Worm (Caenorhabditis elegans) whole organism, L4 larva: ENCODE results near the gene col-68.

ENCODE experiments used
- F44E2.7 ChIP-seq: fragments of 200-800 bp; sonication (Bioruptor generic); IDR thresholded peaks from 2 replicates; pipeline ENCODE4 v2.1.2; 2022; ENCODE audit warnings: missing genetic modification characterization, missing compliant biosample characterization
- T26A8.4 ChIP-seq: fragments of 200-800 bp; sonication (Bioruptor generic); IDR thresholded peaks from 2 replicates; pipeline ENCODE4 v1.3.6; 2022; ENCODE audit warnings: missing genetic modification characterization, missing compliant biosample characterization
- Y75B8A.6 ChIP-seq: fragments of 200-800 bp; sonication (Bioruptor generic); IDR thresholded peaks from 2 replicates; pipeline ENCODE4 v1.3.6; 2022; ENCODE audit warnings: missing genetic modification reagents, missing genetic modification characterization, missing compliant biosample characterization
- aha-1 ChIP-seq: fragments of 150-350 bp; peaks from one replicate; lab custom pipeline; 2014; ENCODE audit warnings: missing biosample characterization, missing genetic modification characterization
- arid-1 ChIP-seq: fragments of 200-800 bp; sonication (Bioruptor generic); conservative IDR thresholded peaks from 2 replicates; pipeline ENCODE4 v1.3.6; 2022; ENCODE audit warnings: missing genetic modification reagents, missing genetic modification characterization, missing compliant biosample characterization
- ceh-20 ChIP-seq: fragments of 200-800 bp; sonication (Bioruptor generic); IDR thresholded peaks from 2 replicates; pipeline ENCODE4 v1.3.6; 2022; ENCODE audit warnings: missing genetic modification reagents, missing genetic modification characterization, missing compliant biosample characterization
- ces-1 ChIP-seq: fragments of 150-350 bp; sonication (generic microtip); optimal IDR thresholded peaks from 4 replicates; lab custom pipeline; 2014; ENCODE audit warnings: missing biosample characterization, missing genetic modification reagents, missing genetic modification characterization
- daf-16 ChIP-seq, 3 experiments: sonication (generic microtip); optimal IDR thresholded peaks; 2 replicates each; lab custom pipeline; 2016 to 2017; ENCODE audit warnings: missing genetic modification characterization in 3 of 3, missing genetic modification reagents in 3 of 3, mild to moderate bottlenecking in 2 of 3, missing compliant biosample characterization in 2 of 3, missing biosample characterization in 1 of 3, moderate library complexity in 1 of 3
- daf-19 ChIP-seq: fragments of 200-800 bp; sonication (Bioruptor generic); conservative IDR thresholded peaks from 2 replicates; pipeline ENCODE4 v1.3.6; 2022; ENCODE audit warnings: missing genetic modification characterization, missing compliant biosample characterization
- dmd-6 ChIP-seq: fragments of 200-800 bp; sonication (Bioruptor generic); IDR thresholded peaks from 2 replicates; pipeline ENCODE4 v1.3.6; 2022; ENCODE audit warnings: missing genetic modification reagents, missing genetic modification characterization, missing compliant biosample characterization
- dmd-9 ChIP-seq: fragments of 200-800 bp; sonication (Bioruptor generic); IDR thresholded peaks from 2 replicates; pipeline ENCODE4 v1.3.6; 2022; ENCODE audit warnings: missing genetic modification reagents, missing genetic modification characterization, missing compliant biosample characterization
- dve-1 ChIP-seq: sonication (generic microtip); optimal IDR thresholded peaks from 2 replicates; lab custom pipeline; 2017; ENCODE audit warnings: antibody characterized with exemption, mild to moderate bottlenecking, missing genetic modification characterization, missing compliant biosample characterization; ENCODE audit not compliant: insufficient read depth
- hif-1 ChIP-seq, 2 experiments: sonication (generic microtip); optimal IDR thresholded peaks; 2 replicates each; lab custom pipeline; 2016 to 2017; ENCODE audit warnings: missing compliant biosample characterization in 2 of 2, missing genetic modification characterization in 2 of 2, missing genetic modification reagents in 2 of 2, missing genotype in 2 of 2, mild to moderate bottlenecking in 1 of 2
- hlh-11 ChIP-seq: fragments of 200-800 bp; sonication (Bioruptor generic); optimal IDR thresholded peaks from 2 replicates; lab custom pipeline; 2018; ENCODE audit warnings: mild to moderate bottlenecking, missing genetic modification characterization, missing compliant biosample characterization
- hlh-30 ChIP-seq: sonication (generic microtip); optimal IDR thresholded peaks from 2 replicates; lab custom pipeline; 2017; ENCODE audit warnings: antibody characterized with exemption, mild to moderate bottlenecking, missing genetic modification characterization, missing compliant biosample characterization; ENCODE audit not compliant: insufficient read depth
- hmg-1.1 ChIP-seq: fragments of 200-800 bp; sonication (Bioruptor generic); IDR thresholded peaks from 2 replicates; pipeline ENCODE4 v1.3.6; 2022; ENCODE audit warnings: missing genetic modification reagents, missing genetic modification characterization, missing compliant biosample characterization
- lin-29 ChIP-seq: fragments of 200-800 bp; sonication (Bioruptor generic); IDR thresholded peaks from 2 replicates; pipeline ENCODE4 v1.3.6; 2022; ENCODE audit warnings: missing genetic modification reagents, missing genetic modification characterization, missing compliant biosample characterization
- madf-9 ChIP-seq: fragments of 200-800 bp; sonication (Bioruptor generic); conservative IDR thresholded peaks from 2 replicates; pipeline ENCODE4 v1.3.6; 2022; ENCODE audit warnings: missing genetic modification reagents, missing genetic modification characterization, missing compliant biosample characterization
- mdl-1 ChIP-seq, 2 experiments: fragments of 150-350 bp in 1 of 2; sonication (generic microtip) in 1 of 2; optimal IDR thresholded peaks; 2 replicates each; lab custom pipeline; 2014 to 2017; ENCODE audit warnings: missing biosample characterization in 2 of 2, missing genetic modification characterization in 2 of 2
- mep-1 ChIP-seq: fragments of 150-350 bp; sonication (generic microtip); optimal IDR thresholded peaks from 3 replicates; lab custom pipeline; 2014; ENCODE audit warnings: missing biosample characterization, missing genetic modification characterization
- mes-2 ChIP-seq: sonication (generic microtip); optimal IDR thresholded peaks from 2 replicates; lab custom pipeline; 2016; ENCODE audit warnings: missing genotype, mild to moderate bottlenecking, missing genetic modification characterization, missing compliant biosample characterization; ENCODE audit not compliant: poor library complexity, severe bottlenecking
- mxl-2 ChIP-seq: fragments of 200-800 bp; sonication (Bioruptor generic); conservative IDR thresholded peaks from 2 replicates; pipeline ENCODE4 v1.3.6; 2022; ENCODE audit warnings: missing genetic modification reagents, missing genetic modification characterization, missing compliant biosample characterization
- mxl-3 ChIP-seq: fragments of 200-800 bp; sonication (Bioruptor generic); optimal IDR thresholded peaks from 2 replicates; lab custom pipeline; 2018; ENCODE audit warnings: mild to moderate bottlenecking, missing genetic modification characterization, missing compliant biosample characterization
- nhr-11 ChIP-seq: fragments of 150-350 bp; optimal IDR thresholded peaks from 2 replicates; lab custom pipeline; 2014; ENCODE audit warnings: missing biosample characterization, missing genetic modification characterization
- nhr-111 ChIP-seq: fragments of 200-800 bp; sonication (Bioruptor generic); optimal IDR thresholded peaks from 2 replicates; lab custom pipeline; 2018; ENCODE audit warnings: mild to moderate bottlenecking, missing genetic modification characterization, missing compliant biosample characterization
- nhr-237 ChIP-seq: sonication (generic microtip); optimal IDR thresholded peaks from 2 replicates; lab custom pipeline; 2017; ENCODE audit warnings: missing biosample characterization, missing genetic modification characterization
- nhr-25 ChIP-seq: sonication (generic microtip); optimal IDR thresholded peaks from 2 replicates; lab custom pipeline; 2017; ENCODE audit warnings: missing genetic modification characterization, mild to moderate bottlenecking, missing compliant biosample characterization, antibody characterized with exemption, moderate library complexity, borderline replicate concordance; ENCODE audit not compliant: insufficient read depth
- nhr-28 ChIP-seq: fragments of 150-350 bp; optimal IDR thresholded peaks from 2 replicates; lab custom pipeline; 2014; ENCODE audit warnings: missing biosample characterization, missing genetic modification characterization
- nhr-48 ChIP-seq: sonication (generic microtip); optimal IDR thresholded peaks from 2 replicates; lab custom pipeline; 2016; ENCODE audit warnings: mild to moderate bottlenecking, missing genetic modification characterization, missing compliant biosample characterization
- nhr-6 ChIP-seq: fragments of 150-350 bp; optimal IDR thresholded peaks from 2 replicates; lab custom pipeline; 2014; ENCODE audit warnings: missing biosample characterization, missing genetic modification characterization
- nhr-77 ChIP-seq: fragments of 150-350 bp; optimal IDR thresholded peaks from 2 replicates; lab custom pipeline; 2014; ENCODE audit warnings: missing biosample characterization, missing genetic modification characterization
- pqm-1 ChIP-seq: sonication (generic microtip); optimal IDR thresholded peaks from 2 replicates; lab custom pipeline; 2017; ENCODE audit warnings: missing biosample characterization, missing genetic modification characterization
- rbr-2 ChIP-seq: sonication (generic microtip); optimal IDR thresholded peaks from 2 replicates; lab custom pipeline; 2016; ENCODE audit warnings: missing genotype, missing genetic modification characterization, missing compliant biosample characterization
- spr-1 ChIP-seq: sonication (generic microtip); optimal IDR thresholded peaks from 2 replicates; lab custom pipeline; 2016; ENCODE audit warnings: mild to moderate bottlenecking, missing genetic modification characterization, missing compliant biosample characterization
- unc-62 ChIP-seq, 3 experiments: fragments of 150-350 bp in 1 of 3; sonication (generic microtip); optimal IDR thresholded peaks in 2 of 3; peaks in 1 of 3; 1 replicate in 1 of 3; 2 replicates in 2 of 3; lab custom pipeline; 2014 to 2017; ENCODE audit warnings: missing biosample characterization in 3 of 3, missing genetic modification characterization in 3 of 3, missing genetic modification reagents in 3 of 3, missing genotype in 1 of 3
- zfp-2 ChIP-seq: sonication (generic microtip); optimal IDR thresholded peaks from 2 replicates; lab custom pipeline; 2016; ENCODE audit warnings: mild to moderate bottlenecking, missing genetic modification characterization, missing compliant biosample characterization
- zip-11 ChIP-seq: fragments of 200-800 bp; sonication (Bioruptor generic); IDR thresholded peaks from 2 replicates; pipeline ENCODE4 v1.3.6; 2022; ENCODE audit warnings: missing genetic modification characterization, missing compliant biosample characterization
- ztf-7 ChIP-seq: fragments of 150-350 bp; optimal IDR thresholded peaks from 2 replicates; lab custom pipeline; 2014; ENCODE audit warnings: missing biosample characterization, missing genetic modification characterization

col-68 gene

DNA sequence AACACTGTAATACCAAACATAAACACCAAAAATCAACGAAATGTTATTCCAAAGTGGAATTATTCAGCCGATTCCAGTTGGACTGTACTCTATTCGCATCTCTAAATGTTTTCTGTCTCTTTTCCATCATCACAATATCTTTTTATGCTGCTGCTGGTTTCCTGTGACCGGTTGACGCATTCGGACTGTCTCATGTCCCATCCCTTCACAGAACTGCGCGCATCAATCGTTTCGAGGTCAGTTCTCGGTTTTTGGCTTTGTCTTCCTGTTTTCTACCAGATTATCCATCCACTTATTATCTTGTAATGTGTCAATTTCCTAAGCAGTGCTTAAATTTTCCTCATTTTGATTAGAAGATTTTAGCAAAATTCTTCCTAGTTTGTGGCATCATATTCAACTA is 44.3 kb upstream of the col-68 start:
- TF ChIP-seq ceh-20 (GFP tag; lab: Robert Waterston, UW) (no peak), hif-1 (tag; optimal IDR thresholded peaks at IDR 0.05; lab: Kevin White, UChicago) (no peak), F44E2.7 (GFP tag; lab: Robert Waterston, UW) (no peak), daf-16 (GFP tag; optimal IDR thresholded peaks at IDR 0.05; lab: Kevin White, UChicago) (no peak), daf-16 (tag; optimal IDR thresholded peaks at IDR 0.05; lab: Kevin White, UChicago) (no peak), unc-62 (GFP tag; optimal IDR thresholded peaks at IDR 0.05 in 1 of 2; lab: Kevin White, UChicago) (no peak), unc-62 (tag; optimal IDR thresholded peaks at IDR 0.05; lab: Kevin White, UChicago) (no peak), zfp-2 (tag; lab: Kevin White, UChicago) (no peak), nhr-6 (tag; lab: Kevin White, UChicago) (no peak), hlh-30 (tag; lab: Kevin White, UChicago) (peak; percentile 47), nhr-28 (tag; lab: Kevin White, UChicago) (peak; percentile 26), hlh-11 (peak; percentile 22)
- TF ChIP-seq, all 104 proteins: peak for 3

DNA sequence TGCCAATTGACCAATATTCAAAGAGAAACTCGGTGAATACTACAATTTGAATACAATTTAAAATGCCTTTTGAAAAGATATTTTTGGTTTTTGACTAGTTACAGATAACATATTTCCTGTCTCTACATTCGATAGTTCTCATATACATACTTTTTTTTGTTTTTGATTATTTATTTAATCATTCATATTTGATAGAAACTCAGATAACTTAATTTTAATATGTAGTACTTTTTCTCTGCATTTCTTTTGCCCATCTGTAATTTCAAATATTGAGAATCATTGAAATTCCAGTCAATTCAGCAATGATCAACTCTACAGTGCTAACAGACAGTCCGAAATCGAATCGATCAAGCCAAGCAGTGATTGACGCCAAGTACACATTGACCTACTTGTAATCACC is 43.3 kb upstream of the col-68 start, which contains the start of gene C23H3.2:
TSS of gene C23H3.2 (plus strand) at position 301 of the 400 bp plus-strand sequence.
- no peak for TF ChIP-seq T26A8.4 (GFP tag; lab: Robert Waterston, UW)
- no peak for TF ChIP-seq zip-11 (GFP tag; lab: Robert Waterston, UW)
- TF ChIP-seq mes-2 (tag; lab: Kevin White, UChicago) = no peak
- TF ChIP-seq nhr-6 (tag; lab: Kevin White, UChicago) = no peak
- TF ChIP-seq daf-19 (GFP tag; lab: Robert Waterston, UW) = no peak
- TF ChIP-seq ces-1 (GFP tag; lab: Kevin White, UChicago) = no peak
- no peak for TF ChIP-seq hlh-30 (tag; lab: Kevin White, UChicago)
- TF ChIP-seq Y75B8A.6 (GFP tag; lab: Robert Waterston, UW) = no peak

DNA sequence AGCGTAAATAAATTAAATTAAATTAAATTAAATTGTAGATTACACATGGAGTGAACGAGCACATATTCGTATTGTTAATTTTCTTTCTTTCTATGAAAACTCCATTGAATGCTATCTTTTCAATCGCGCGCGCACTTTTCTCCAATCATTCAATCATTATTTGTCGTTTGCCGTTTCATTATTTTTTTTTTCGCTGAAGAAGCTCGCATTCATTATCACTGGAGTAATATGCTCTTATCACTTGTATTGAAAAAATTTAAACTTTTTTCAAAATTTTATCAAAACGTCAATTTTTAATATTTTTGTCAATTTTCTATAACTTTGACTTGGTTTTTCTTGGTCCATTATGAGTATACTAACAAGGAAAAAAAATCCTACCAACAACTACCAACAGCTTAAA is 38.9 kb upstream of the col-68 start:
- peak; percentile 32; the same call in 1 of the 2 replicates for TF ChIP-seq dmd-6
- TF ChIP-seq pqm-1 (tag; lab: Kevin White, UChicago) = peak; percentile 31
- TF ChIP-seq lin-29 (GFP tag; lab: Robert Waterston, UW) = no peak
- TF ChIP-seq dve-1 = peak; percentile 13

DNA sequence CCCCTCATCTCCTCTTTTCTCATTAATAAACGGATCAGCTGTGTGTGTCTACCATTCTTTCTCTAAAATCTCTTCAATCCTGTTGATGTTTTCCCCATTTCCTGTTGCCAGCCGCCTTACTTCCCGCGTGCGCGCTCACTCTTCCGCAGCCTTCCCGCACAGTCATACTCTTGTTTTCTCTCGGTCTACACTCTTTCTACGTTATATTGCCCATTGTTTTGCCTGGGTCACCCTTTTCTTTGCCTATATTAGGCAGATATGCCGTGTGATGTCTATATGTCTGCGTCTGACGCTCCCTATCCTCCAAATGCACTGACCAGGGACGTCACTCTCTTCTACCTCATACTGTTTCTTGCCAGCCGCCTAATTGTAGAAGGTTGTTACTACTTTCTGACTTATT is 38.0 kb upstream of the col-68 start:
- TF ChIP-seq rbr-2 (peak; percentile 28), hlh-30 (tag; lab: Kevin White, UChicago) (peak; percentile 86), nhr-237 (no peak), aha-1 (tag; lab: Kevin White, UChicago) (peak; percentile 86), hmg-1.1 (peak; percentile 29; the same call in 1 of the 2 replicates), nhr-48 (tag; lab: Kevin White, UChicago) (peak; percentile 44), nhr-111 (GFP tag; lab: Kevin White, UChicago) (no peak), daf-16 (GFP tag; optimal IDR thresholded peaks at IDR 0.05; lab: Kevin White, UChicago) (no peak), daf-16 (tag; optimal IDR thresholded peaks at IDR 0.05; lab: Kevin White, UChicago) (peak; percentile 19), hlh-11 (peak; percentile 82), spr-1 (peak; percentile 45), dmd-6 (no peak), Y75B8A.6 (GFP tag; lab: Robert Waterston, UW) (no peak), madf-9 (GFP tag; lab: Robert Waterston, UW) (peak; percentile 71), unc-62 (GFP tag; optimal IDR thresholded peaks at IDR 0.05 in 1 of 2; lab: Kevin White, UChicago) (peak in 1 of 2 experiments; percentile 57), unc-62 (tag; optimal IDR thresholded peaks at IDR 0.05; lab: Kevin White, UChicago) (no peak), mep-1 (tag; lab: Kevin White, UChicago) (peak; percentile 38), mdl-1 (tag; optimal IDR thresholded peaks at IDR 0.05; lab: Kevin White, UChicago) (peak; percentile 27 to 84), nhr-25 (tag; lab: Kevin White, UChicago) (peak; percentile 48), dve-1 (peak; percentile 43), nhr-77 (tag; lab: Kevin White, UChicago) (no peak), lin-29 (GFP tag; lab: Robert Waterston, UW) (no peak), dmd-9 (GFP tag; lab: Robert Waterston, UW) (no peak), arid-1 (GFP tag; lab: Robert Waterston, UW) (0 out of 2 replicates have a peak, but pooled peaks have one; percentile 21), mxl-2 (GFP tag; lab: Robert Waterston, UW) (no peak), nhr-6 (tag; lab: Kevin White, UChicago) (peak; percentile 17), mxl-3 (GFP tag; lab: Kevin White, UChicago) (peak; percentile 82), nhr-28 (tag; lab: Kevin White, UChicago) (peak; percentile 51), ztf-7 (tag; lab: Kevin White, UChicago) (no peak), nhr-11 (tag; lab: Kevin White, UChicago) (peak; percentile 2)
